Worm (Caenorhabditis elegans) whole organism, young adult: ENCODE measurements around the gene cut-6.

Experiments
- B0261.1 ChIP-seq: sonication (generic microtip); optimal IDR thresholded peaks from 2 replicates; lab custom pipeline; 2016; ENCODE audit warnings: mild to moderate bottlenecking, missing genetic modification characterization, moderate library complexity, missing compliant biosample characterization
- D2030.7 ChIP-seq: fragments of 200-800 bp; sonication (Bioruptor generic); IDR thresholded peaks from 2 replicates; pipeline ENCODE4 v1.3.6; 2022; ENCODE audit warnings: missing genetic modification reagents, missing genetic modification characterization, missing compliant biosample characterization
- F22D6.2 ChIP-seq: sonication (generic microtip); optimal IDR thresholded peaks from 2 replicates; lab custom pipeline; 2016; ENCODE audit warnings: mild to moderate bottlenecking, missing genetic modification characterization, missing compliant biosample characterization
- F33H1.4 ChIP-seq: fragments of 200-800 bp; sonication (Bioruptor generic); IDR thresholded peaks from 2 replicates; pipeline ENCODE4 v1.3.6; 2022; ENCODE audit warnings: missing genetic modification reagents, missing genetic modification characterization, missing compliant biosample characterization
- K11D2.4 ChIP-seq: fragments of 200-800 bp; sonication (Bioruptor generic); IDR thresholded peaks from 2 replicates; pipeline ENCODE4 v1.3.6; 2022; ENCODE audit warnings: missing genetic modification reagents, missing genetic modification characterization, missing compliant biosample characterization
- T26A5.8 ChIP-seq: sonication (generic microtip); optimal IDR thresholded peaks from 2 replicates; lab custom pipeline; 2016; ENCODE audit warnings: missing genetic modification characterization, missing compliant biosample characterization
- Y67H2A.10 ChIP-seq: fragments of 200-800 bp; sonication (Bioruptor generic); conservative IDR thresholded peaks from 2 replicates; pipeline ENCODE4 v1.3.6; 2022; ENCODE audit warnings: missing genetic modification reagents, missing genetic modification characterization, missing compliant biosample characterization
- ama-1 ChIP-seq, 3 experiments: fragments of 150-350 bp in 1 of 3; sonication (generic microtip) in 2 of 3; optimal IDR thresholded peaks; 2 replicates each; lab custom pipeline; 2014 to 2018; ENCODE audit warnings: missing biosample characterization in 2 of 3, missing genetic modification characterization in 2 of 3, missing genetic modification reagents in 2 of 3
- bed-2 ChIP-seq: fragments of 200-800 bp; sonication (Bioruptor generic); IDR thresholded peaks from 2 replicates; pipeline ENCODE4 v1.3.6; 2022; ENCODE audit warnings: missing genetic modification reagents, missing genetic modification characterization, missing compliant biosample characterization
- ceh-100 ChIP-seq: fragments of 200-800 bp; sonication (Bioruptor generic); IDR thresholded peaks from 2 replicates; pipeline ENCODE4 v1.3.6; 2022; ENCODE audit warnings: missing genetic modification reagents, missing genetic modification characterization, missing compliant biosample characterization
- dox-1 ChIP-seq: fragments of 200-800 bp; sonication (Bioruptor generic); IDR thresholded peaks from 2 replicates; pipeline ENCODE4 v1.3.6; 2022; ENCODE audit warnings: missing genetic modification reagents, missing genetic modification characterization, missing compliant biosample characterization
- dpff-1 ChIP-seq: sonication (generic microtip); optimal IDR thresholded peaks from 2 replicates; lab custom pipeline; 2017; ENCODE audit warnings: mild to moderate bottlenecking, missing genetic modification characterization, missing compliant biosample characterization
- dpl-1 ChIP-seq: fragments of 150-350 bp; optimal IDR thresholded peaks from 2 replicates; lab custom pipeline; 2014; ENCODE audit warnings: missing biosample characterization, missing genetic modification reagents, missing genetic modification characterization
- efl-1 ChIP-seq: fragments of 150-350 bp; optimal IDR thresholded peaks from 2 replicates; lab custom pipeline; 2014; ENCODE audit warnings: missing biosample characterization, missing genetic modification reagents, missing genetic modification characterization
- egrh-3 ChIP-seq: fragments of 200-800 bp; sonication (Bioruptor generic); IDR thresholded peaks from 2 replicates; pipeline ENCODE4 v1.3.6; 2022; ENCODE audit warnings: missing genetic modification reagents, missing genetic modification characterization, missing compliant biosample characterization
- him-1 ChIP-seq: sonication (generic microtip); optimal IDR thresholded peaks from 2 replicates; lab custom pipeline; 2016; ENCODE audit warnings: missing genotype, missing genetic modification reagents, missing genetic modification characterization, missing compliant biosample characterization
- hmg-1.2 ChIP-seq: fragments of 200-800 bp; sonication (Bioruptor generic); IDR thresholded peaks from 2 replicates; pipeline ENCODE4 v1.3.6; 2022; ENCODE audit warnings: missing genetic modification reagents, missing genetic modification characterization, missing compliant biosample characterization
- lin-26 ChIP-seq: fragments of 200-800 bp; sonication (Bioruptor generic); IDR thresholded peaks from 2 replicates; pipeline ENCODE4 v1.3.6; 2022; ENCODE audit warnings: missing genetic modification reagents, missing genetic modification characterization, missing compliant biosample characterization
- lin-35 ChIP-seq, 3 experiments: fragments of 150-350 bp in 2 of 3; sonication (generic microtip) in 1 of 3; optimal IDR thresholded peaks; 2 replicates each; lab custom pipeline; 2014 to 2018; ENCODE audit warnings: missing biosample characterization in 3 of 3, missing genetic modification characterization in 3 of 3, missing genetic modification reagents in 3 of 3
- lin-40 ChIP-seq: sonication (generic microtip); optimal IDR thresholded peaks from 2 replicates; lab custom pipeline; 2016; ENCODE audit warnings: missing genetic modification characterization, mild to moderate bottlenecking, missing compliant biosample characterization, missing genotype, missing genetic modification reagents
- madf-3 ChIP-seq: fragments of 200-800 bp; sonication (Bioruptor generic); IDR thresholded peaks from 2 replicates; pipeline ENCODE4 v1.3.6; 2022; ENCODE audit warnings: missing genetic modification reagents, missing genetic modification characterization, missing compliant biosample characterization
- rpc-1 ChIP-seq, 2 experiments: fragments of 150-350 bp in 1 of 2; sonication (generic microtip) in 1 of 2; optimal IDR thresholded peaks; 2 replicates each; lab custom pipeline; 2014 to 2018; ENCODE audit warnings: missing biosample characterization in 1 of 2, missing genetic modification characterization in 1 of 2, missing genetic modification reagents in 1 of 2, missing genotype in 1 of 2
- snpc-1.3 ChIP-seq: sonication (generic microtip); optimal IDR thresholded peaks from 2 replicates; lab custom pipeline; 2017; ENCODE audit warnings: missing genetic modification characterization, mild to moderate bottlenecking, missing compliant biosample characterization, antibody characterized with exemption, moderate library complexity, missing genotype, missing genetic modification reagents; ENCODE audit not compliant: insufficient read depth
- snpc-3.4 ChIP-seq: sonication (generic microtip); optimal IDR thresholded peaks from 2 replicates; lab custom pipeline; 2017; ENCODE audit warnings: missing genetic modification characterization, mild to moderate bottlenecking, missing compliant biosample characterization, antibody characterized with exemption, moderate library complexity, missing genotype, missing genetic modification reagents
- somi-1 ChIP-seq: fragments of 200-800 bp; sonication (Bioruptor generic); optimal IDR thresholded peaks from 2 replicates; lab custom pipeline; 2018; ENCODE audit warnings: mild to moderate bottlenecking, missing genetic modification characterization, missing compliant biosample characterization
- tlf-1 ChIP-seq: fragments of 200-800 bp; sonication (Bioruptor generic); optimal IDR thresholded peaks from 2 replicates; lab custom pipeline; 2018; ENCODE audit warnings: mild to moderate bottlenecking, missing genetic modification characterization, missing compliant biosample characterization
- unc-62 ChIP-seq: fragments of 150-350 bp; optimal IDR thresholded peaks from 2 replicates; lab custom pipeline; 2014; ENCODE audit warnings: missing biosample characterization, missing genetic modification reagents, missing genetic modification characterization
- zfh-2 ChIP-seq: fragments of 200-800 bp; sonication (Bioruptor generic); conservative IDR thresholded peaks from 2 replicates; pipeline ENCODE4 v1.3.6; 2022; ENCODE audit warnings: missing genetic modification reagents, missing genetic modification characterization, missing compliant biosample characterization

The cut-6 gene

DNA sequence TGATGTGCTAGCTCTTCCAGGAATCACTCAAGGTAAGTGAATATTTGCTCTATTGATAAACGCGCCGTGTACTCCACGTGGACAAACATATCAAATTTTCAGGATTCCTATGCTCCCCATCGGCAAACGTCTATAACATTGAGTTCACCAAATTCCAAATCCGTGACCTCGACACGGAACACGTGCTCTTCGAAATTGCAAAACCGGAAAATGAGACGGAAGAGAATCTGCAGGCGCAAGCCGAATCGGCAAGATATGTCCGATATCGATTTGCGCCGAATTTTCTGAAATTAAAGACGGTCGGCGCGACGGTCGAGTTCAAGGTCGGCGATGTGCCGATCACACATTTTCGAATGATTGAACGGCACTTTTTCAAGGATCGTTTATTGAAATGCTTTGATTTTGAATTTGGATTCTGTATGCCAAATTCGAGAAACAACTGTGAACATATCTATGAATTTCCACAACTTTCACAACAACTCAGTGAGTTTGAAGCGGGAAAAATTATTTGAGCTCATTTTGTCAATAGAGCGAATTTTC is 3.5 kb upstream of the cut-6 start (continued):
- TF ChIP-seq bed-2 (no peak), D2030.7 (GFP tag; lab: Robert Waterston, UW) (no peak), tlf-1 (GFP tag; lab: Kevin White, UChicago) (no peak), egrh-3 (GFP tag; lab: Robert Waterston, UW) (no peak), efl-1 (GFP tag; lab: Kevin White, UChicago) (peak; percentile 62)

DNA sequence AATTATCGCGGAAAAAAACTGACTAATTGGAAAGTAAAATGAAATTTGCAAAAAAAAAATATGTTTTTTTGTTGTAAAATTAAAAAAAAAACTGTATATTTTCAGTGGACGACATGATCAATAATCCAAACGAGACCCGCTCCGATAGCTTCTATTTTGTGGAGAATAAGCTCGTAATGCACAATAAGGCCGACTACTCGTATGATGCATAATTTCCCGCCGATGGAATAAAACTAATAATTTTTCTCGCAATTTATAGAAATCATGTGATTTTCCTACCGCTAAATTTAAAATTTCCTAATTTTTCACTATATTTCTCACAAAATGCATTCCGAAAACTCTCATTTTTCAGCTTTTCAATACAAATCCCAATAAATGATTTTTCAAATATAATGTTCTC is 2.7 kb upstream of the cut-6 start:
- TF ChIP-seq dpl-1 (GFP tag; lab: Kevin White, UChicago) (peak; percentile 82), madf-3 (GFP tag; lab: Robert Waterston, UW) (no peak), lin-35 (GFP tag; optimal IDR thresholded peaks at IDR 0.05; lab: Kevin White, UChicago) (peak in 1 of 3 experiments; percentile 11)

DNA sequence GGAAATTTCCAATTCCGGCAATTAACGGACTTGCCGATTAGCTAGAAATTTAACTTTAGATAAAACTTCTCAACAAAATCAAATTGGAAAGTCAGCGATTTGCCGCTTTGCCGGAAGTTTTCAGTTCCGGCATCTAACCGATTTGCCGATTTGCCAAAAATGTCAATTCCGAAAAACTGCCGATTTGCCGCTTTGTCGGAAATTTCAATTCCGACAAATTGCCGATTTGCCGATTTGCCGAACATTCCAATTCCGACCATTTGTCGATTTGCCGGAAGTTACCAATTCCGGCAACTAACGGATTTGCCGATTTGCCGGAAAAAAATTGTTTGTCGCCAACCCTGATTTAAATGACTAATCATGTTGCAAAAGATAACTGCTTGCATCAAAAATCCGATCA is 2.1 kb upstream of the cut-6 start:
- TF ChIP-seq dpl-1 (GFP tag; lab: Kevin White, UChicago) (peak; percentile 35), somi-1 (GFP tag; lab: Kevin White, UChicago) (no peak)
- TF ChIP-seq, all 124 proteins: peak for 1

DNA sequence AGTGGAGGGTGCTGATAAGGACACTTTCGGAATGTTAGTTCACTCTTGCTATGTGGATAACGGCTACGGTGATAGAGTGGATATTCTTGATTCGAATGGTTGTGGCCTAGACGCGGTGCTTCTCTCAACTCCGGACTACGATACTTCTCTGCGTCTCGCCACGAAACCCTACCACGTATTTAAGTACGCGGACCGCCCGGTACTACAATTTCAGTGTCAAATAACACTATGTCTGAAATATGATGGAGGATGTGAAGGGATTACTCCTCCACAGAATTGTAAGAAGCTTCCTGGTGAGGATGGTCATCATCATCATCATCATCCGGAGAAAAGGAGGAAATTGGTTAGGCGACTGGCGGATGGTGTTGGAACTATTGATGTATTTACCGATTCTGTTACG is 3.7 kb downstream of the cut-6 start:
- TF ChIP-seq F33H1.4 (GFP tag; lab: Robert Waterston, UW): no peak
- no peak for TF ChIP-seq ceh-100
- no peak for TF ChIP-seq dpff-1
- no peak for TF ChIP-seq lin-40 (tag; lab: Kevin White, UChicago)
- no peak for TF ChIP-seq K11D2.4 (GFP tag; lab: Robert Waterston, UW)
- TF ChIP-seq snpc-1.3: no peak
- no peak for TF ChIP-seq hmg-1.2 (GFP tag; lab: Robert Waterston, UW)
- TF ChIP-seq Y67H2A.10 (GFP tag; lab: Robert Waterston, UW): no peak
- TF ChIP-seq dox-1 (GFP tag; lab: Robert Waterston, UW): no peak
- no peak for TF ChIP-seq lin-35 (GFP tag; optimal IDR thresholded peaks at IDR 0.05; lab: Kevin White, UChicago)
- no peak for TF ChIP-seq ama-1 (optimal IDR thresholded peaks at IDR 0.05; lab: Kevin White, UChicago)
- TF ChIP-seq ama-1 (GFP tag; optimal IDR thresholded peaks at IDR 0.05; lab: Kevin White, UChicago): no peak
- TF ChIP-seq rpc-1 (optimal IDR thresholded peaks at IDR 0.05; lab: Kevin White, UChicago): no peak
- no peak for TF ChIP-seq rpc-1 (tag; optimal IDR thresholded peaks at IDR 0.05; lab: Kevin White, UChicago)
- no peak for TF ChIP-seq him-1 (tag; lab: Kevin White, UChicago)
- TF ChIP-seq T26A5.8: no peak

DNA sequence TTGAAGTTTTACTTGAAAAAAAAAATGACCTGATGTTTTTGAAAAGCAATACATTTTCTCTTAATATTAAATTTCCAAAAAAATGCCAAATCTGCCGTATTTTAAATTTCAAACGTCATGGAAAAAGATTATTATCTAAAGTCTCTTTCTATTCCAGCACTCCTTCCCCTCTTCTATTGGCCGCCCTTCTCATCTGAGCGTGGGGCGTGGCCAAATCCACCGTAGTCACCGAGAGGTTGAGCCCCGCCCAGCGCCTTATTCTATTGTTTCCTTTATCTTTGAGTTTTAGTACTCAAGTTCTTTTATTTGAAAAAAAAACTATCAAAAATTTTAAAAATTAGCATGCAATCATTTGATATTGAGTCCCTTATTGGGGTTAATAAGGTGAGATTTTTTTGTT is 8.8 kb downstream of the cut-6 start, which contains the start of gene vab-7:
TSS of gene vab-7 (plus strand) at position 301 of the 400 bp plus-strand sequence.
- TF ChIP-seq F22D6.2: no peak

DNA sequence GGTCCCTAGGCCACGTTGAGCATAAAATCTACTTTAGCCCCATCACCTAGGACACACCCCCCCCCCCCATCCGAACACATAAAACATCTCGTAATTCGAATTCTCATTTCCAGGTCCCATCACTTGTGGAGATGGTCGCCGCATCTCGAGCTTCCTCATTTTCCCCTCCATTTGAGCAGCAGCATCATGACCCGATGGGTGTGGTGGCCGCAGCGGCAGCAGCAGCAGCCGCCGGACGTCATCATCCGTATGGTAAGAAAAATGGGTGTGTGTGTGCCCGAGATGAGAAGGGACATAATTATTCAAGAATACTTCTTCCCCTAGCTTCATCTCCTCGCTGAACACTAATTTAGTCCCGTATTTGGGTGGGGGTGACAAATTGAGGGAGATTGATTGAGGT is 10.2 kb downstream of the cut-6 start:
- TF ChIP-seq zfh-2 (GFP tag; lab: Robert Waterston, UW): peak; percentile 81
- no peak for TF ChIP-seq unc-62 (GFP tag; lab: Kevin White, UChicago)

DNA sequence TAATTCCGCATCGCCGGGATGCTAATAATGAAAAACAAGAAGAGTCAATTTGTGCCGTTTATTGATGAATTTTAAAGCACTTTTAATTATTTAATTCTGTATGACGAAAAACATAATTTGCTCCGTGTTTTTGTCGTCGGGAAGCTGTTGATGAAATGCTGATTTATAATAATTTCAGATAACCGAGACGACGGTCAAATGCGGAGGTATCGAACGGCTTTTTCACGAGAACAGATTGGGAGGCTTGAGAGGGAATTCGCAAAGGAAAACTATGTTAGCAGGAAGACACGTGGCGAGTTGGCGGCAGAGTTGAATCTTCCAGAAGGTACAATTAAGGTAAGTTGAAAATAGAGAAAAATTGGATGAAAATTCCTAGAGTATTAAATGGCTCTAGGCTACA is 12.3 kb downstream of the cut-6 start:
- TF ChIP-seq bed-2 (no peak), somi-1 (GFP tag; lab: Kevin White, UChicago) (no peak), lin-26 (GFP tag; lab: Robert Waterston, UW) (no peak), B0261.1 (tag; lab: Kevin White, UChicago) (no peak), snpc-3.4 (tag; lab: Kevin White, UChicago) (no peak)
